Worm (Caenorhabditis elegans): ENCODE measurements around the gene W01A11.7.

- TF ChIP-seq tab-1 (GFP tag; IDR thresholded peaks at IDR 0.05) (no peak), ztf-23 (GFP tag; IDR thresholded peaks at IDR 0.05) (no peak), flt-1 (GFP tag; IDR thresholded peaks at IDR 0.05) (no peak), ztf-29 (GFP tag; IDR thresholded peaks at IDR 0.05) (no peak)
These were observed 49.1 kb upstream of the W01A11.7 start, which contains the start of gene K04A8.19 for ce11 chrV:6554308-6554707.

Data from whole organism, midembryonic.